Comparison of ENCODE assay signal across 1 fruit fly cellular context in genomic region chr3R:11887114-11888037, dm6.
A peak's percentile ranks its signal among the peaks of the same experiment; 100 is the strongest.
TF ChIP-seq lines count a peak whose summit lies in the region.

Gene mthl5, minus strand, starts transcription at chr3R:11887168.

TF ChIP-seq in whole organism, embryonic, 481 proteins besides CTCF, POLR2A, EP300 and RAD21 (continued from another document):
- TF ChIP-seq CG8765 (GFP tag; IDR thresholded peaks at IDR 0.05; lab: Robert Waterston, UW), result peak; percentile 64
- TF ChIP-seq sob (GFP tag; IDR thresholded peaks at IDR 0.05; lab: Robert Waterston, UW), result peak; percentile 64
- TF ChIP-seq mirr (GFP tag; optimal IDR thresholded peaks at IDR 0.05; lab: Kevin White, UChicago), result no peak
- peak; percentile 61; the same call in 1 of the 2 replicates for TF ChIP-seq Oaz (GFP tag; IDR thresholded peaks at IDR 0.05; lab: Robert Waterston, UW)
- peak; percentile 55 for TF ChIP-seq Gsc (GFP tag; IDR thresholded peaks at IDR 0.05; lab: Robert Waterston, UW)
- peak; percentile 70 for TF ChIP-seq gcm2 (GFP tag; optimal IDR thresholded peaks at IDR 0.05; lab: Kevin White, UChicago)
- 0 out of 2 replicates have a peak, but pooled peaks have one; percentile 17 for TF ChIP-seq CG16779 (GFP tag; IDR thresholded peaks at IDR 0.05; lab: Robert Waterston, UW)
- peak; percentile 79 for TF ChIP-seq CG6689 (GFP tag; IDR thresholded peaks at IDR 0.05; lab: Robert Waterston, UW)
- peak; percentile 58; the same call in 1 of the 3 replicates for TF ChIP-seq otp (GFP tag; IDR thresholded peaks at IDR 0.05; lab: Robert Waterston, UW)
- TF ChIP-seq MESR4 (GFP tag; optimal IDR thresholded peaks at IDR 0.05; lab: Kevin White, UChicago), result no peak
- TF ChIP-seq gt (GFP tag; IDR thresholded peaks at IDR 0.05; lab: Robert Waterston, UW), result no peak
- TF ChIP-seq so (GFP tag; IDR thresholded peaks at IDR 0.05; lab: Robert Waterston, UW), result peak; percentile 65; the same call in 2 of the 3 replicates
- TF ChIP-seq tgo (GFP tag; IDR thresholded peaks at IDR 0.05; lab: Robert Waterston, UW), result peak; percentile 78
- TF ChIP-seq NC2α (GFP tag; optimal IDR thresholded peaks at IDR 0.05; lab: Kevin White, UChicago), result peak; percentile 73
- peak; percentile 79 for TF ChIP-seq tx (GFP tag; optimal IDR thresholded peaks at IDR 0.05; lab: Kevin White, UChicago)
- 0 out of 4 replicates have a peak, but pooled peaks have one; percentile 12 for TF ChIP-seq Dll (GFP tag; IDR thresholded peaks at IDR 0.05; lab: Robert Waterston, UW; ENCODE audit: partially characterized antibody)
- peak; percentile 54 for TF ChIP-seq Dip3 (GFP tag; optimal IDR thresholded peaks at IDR 0.05; lab: Kevin White, UChicago)
- peak; percentile 77 for TF ChIP-seq CG14441 (GFP tag; IDR thresholded peaks at IDR 0.05; lab: Robert Waterston, UW)
- TF ChIP-seq CG10462 (GFP tag; optimal IDR thresholded peaks at IDR 0.05; lab: Kevin White, UChicago), result peak; percentile 69
- TF ChIP-seq Sox102F (GFP tag; optimal IDR thresholded peaks at IDR 0.05; lab: Kevin White, UChicago), result peak; percentile 75
- peak; percentile 88 for TF ChIP-seq vvl (GFP tag; IDR thresholded peaks at IDR 0.05; lab: Robert Waterston, UW)
- peak; percentile 77 for TF ChIP-seq tio (GFP tag; optimal IDR thresholded peaks at IDR 0.05; lab: Kevin White, UChicago)
- 0 out of 2 replicates have a peak, but pooled peaks have one; percentile 61 for TF ChIP-seq Awh (GFP tag; IDR thresholded peaks at IDR 0.05; lab: Robert Waterston, UW)
- TF ChIP-seq CG7839 (tag; optimal IDR thresholded peaks at IDR 0.05; lab: Kevin White, UChicago), result peak; percentile 86
- peak; percentile 80 for TF ChIP-seq CG10267 (tag; optimal IDR thresholded peaks at IDR 0.05; lab: Kevin White, UChicago)
- peak; percentile 45 for TF ChIP-seq CG6813 (GFP tag; optimal IDR thresholded peaks at IDR 0.05; lab: Kevin White, UChicago)
- TF ChIP-seq CG9437 (GFP tag; optimal IDR thresholded peaks at IDR 0.05; lab: Kevin White, UChicago), result peak; percentile 73
- TF ChIP-seq CG4404 (GFP tag; IDR thresholded peaks at IDR 0.05; lab: Robert Waterston, UW), result peak; percentile 70
- TF ChIP-seq Neu2 (GFP tag; optimal IDR thresholded peaks at IDR 0.05; lab: Kevin White, UChicago; ENCODE audit: borderline replicate concordance), result no peak
- peak; percentile 61 for TF ChIP-seq CG14965 (GFP tag; optimal IDR thresholded peaks at IDR 0.05; lab: Kevin White, UChicago; ENCODE audit: borderline replicate concordance)
- TF ChIP-seq fru (optimal IDR thresholded peaks at IDR 0.05; lab: Kevin White, UChicago), result no peak
- no peak for TF ChIP-seq Elba2 (GFP tag; optimal IDR thresholded peaks at IDR 0.05; lab: Kevin White, UChicago)
- TF ChIP-seq Ets97D (GFP tag; optimal IDR thresholded peaks at IDR 0.05; lab: Kevin White, UChicago), result peak; percentile 31
- TF ChIP-seq croc (GFP tag; conservative IDR thresholded peaks at IDR 0.05; lab: Robert Waterston, UW), result peak; percentile 64
- no peak for TF ChIP-seq inv (GFP tag; IDR thresholded peaks at IDR 0.05; lab: Robert Waterston, UW; ENCODE audit: partially characterized antibody)
- peak; percentile 43 for TF ChIP-seq CG6854 (GFP tag; optimal IDR thresholded peaks at IDR 0.05; lab: Kevin White, UChicago)
- TF ChIP-seq CG30020 (tag; optimal IDR thresholded peaks at IDR 0.05; lab: Kevin White, UChicago), result no peak
- TF ChIP-seq CG10147 (GFP tag; optimal IDR thresholded peaks at IDR 0.05; lab: Kevin White, UChicago), result peak; percentile 65
- TF ChIP-seq D19A (tag; optimal IDR thresholded peaks at IDR 0.05; lab: Kevin White, UChicago), result peak; percentile 100
- TF ChIP-seq CG10431 (GFP tag; optimal IDR thresholded peaks at IDR 0.05; lab: Kevin White, UChicago), result no peak
- peak; percentile 77 to 82 for TF ChIP-seq Hr51 (GFP tag; optimal IDR thresholded peaks at IDR 0.05; lab: Kevin White, UChicago)
- TF ChIP-seq hth (optimal IDR thresholded peaks at IDR 0.05; lab: Kevin White, UChicago), result no peak
- peak; percentile 76 for TF ChIP-seq ATbp (GFP tag; optimal IDR thresholded peaks at IDR 0.05; lab: Kevin White, UChicago)
- peak; percentile 59 for TF ChIP-seq CG13296 (GFP tag; optimal IDR thresholded peaks at IDR 0.05; lab: Kevin White, UChicago)
- peak; percentile 48 for TF ChIP-seq Max (GFP tag; optimal IDR thresholded peaks at IDR 0.05; lab: Kevin White, UChicago)
- TF ChIP-seq eyg (GFP tag; optimal IDR thresholded peaks at IDR 0.05; lab: Kevin White, UChicago), result no peak
- peak; percentile 81 for TF ChIP-seq Camta (GFP tag; optimal IDR thresholded peaks at IDR 0.05; lab: Kevin White, UChicago)
- no peak for TF ChIP-seq tll (GFP tag; optimal IDR thresholded peaks at IDR 0.05; lab: Kevin White, UChicago)
- TF ChIP-seq CG9876 (GFP tag; optimal IDR thresholded peaks at IDR 0.05; lab: Kevin White, UChicago), result peak; percentile 59
- peak; percentile 75 for TF ChIP-seq pnt (GFP tag; optimal IDR thresholded peaks at IDR 0.05; lab: Kevin White, UChicago)
- TF ChIP-seq HLH3B (GFP tag; IDR thresholded peaks at IDR 0.05; lab: Robert Waterston, UW), result peak; percentile 73
- peak; percentile 78 for TF ChIP-seq cato (GFP tag; optimal IDR thresholded peaks at IDR 0.05; lab: Kevin White, UChicago; ENCODE audit: borderline replicate concordance)
- TF ChIP-seq fd3F (GFP tag; optimal IDR thresholded peaks at IDR 0.05; lab: Kevin White, UChicago), result peak; percentile 59
- peak; percentile 68 for TF ChIP-seq CG33213 (GFP tag; optimal IDR thresholded peaks at IDR 0.05; lab: Kevin White, UChicago)
- peak; percentile 67 for TF ChIP-seq seq (GFP tag; IDR thresholded peaks at IDR 0.05; lab: Robert Waterston, UW)
- TF ChIP-seq Nf-YC (tag; optimal IDR thresholded peaks at IDR 0.05; lab: Kevin White, UChicago), result no peak
- TF ChIP-seq esg (GFP tag; conservative IDR thresholded peaks at IDR 0.05; lab: Robert Waterston, UW), result peak; percentile 80
- peak; percentile 84 for TF ChIP-seq CG2678 (tag; optimal IDR thresholded peaks at IDR 0.05; lab: Kevin White, UChicago)
- peak; percentile 82 for TF ChIP-seq chn (GFP tag; optimal IDR thresholded peaks at IDR 0.05; lab: Kevin White, UChicago)
- TF ChIP-seq CG10274 (GFP tag; optimal IDR thresholded peaks at IDR 0.05; lab: Kevin White, UChicago), result peak; percentile 82
- TF ChIP-seq CG34376 (GFP tag; optimal IDR thresholded peaks at IDR 0.05; lab: Kevin White, UChicago), result no peak
- TF ChIP-seq Antp (GFP tag; optimal IDR thresholded peaks at IDR 0.05; lab: Kevin White, UChicago), result peak; percentile 68
- TF ChIP-seq ap (GFP tag; IDR thresholded peaks at IDR 0.05; lab: Robert Waterston, UW), result peak; percentile 46; the same call in 1 of the 2 replicates
- TF ChIP-seq ERR (GFP tag; optimal IDR thresholded peaks at IDR 0.05; lab: Kevin White, UChicago), result peak; percentile 56
- TF ChIP-seq CG18764 (GFP tag; optimal IDR thresholded peaks at IDR 0.05; lab: Kevin White, UChicago), result peak; percentile 39
- TF ChIP-seq CG43689 (GFP tag; IDR thresholded peaks at IDR 0.05; lab: Robert Waterston, UW), result peak; percentile 27; the same call in 1 of the 2 replicates
- TF ChIP-seq Dfd (GFP tag; optimal IDR thresholded peaks at IDR 0.05; lab: Kevin White, UChicago), result no peak
- no peak for TF ChIP-seq eve (GFP tag; optimal IDR thresholded peaks at IDR 0.05; lab: Kevin White, UChicago)
- TF ChIP-seq Fer3 (tag; optimal IDR thresholded peaks at IDR 0.05; lab: Kevin White, UChicago), result peak; percentile 57
- peak; percentile 77 for TF ChIP-seq zfh1 (GFP tag; IDR thresholded peaks at IDR 0.05; lab: Robert Waterston, UW)
- peak; percentile 41; the same call in 2 of the 3 replicates for TF ChIP-seq B-H1 (GFP tag; IDR thresholded peaks at IDR 0.05; lab: Robert Waterston, UW)
- peak; percentile 55; the same call in 1 of the 2 replicates for TF ChIP-seq al (GFP tag; IDR thresholded peaks at IDR 0.05; lab: Robert Waterston, UW)
- peak; percentile 56 for TF ChIP-seq Myb (GFP tag; optimal IDR thresholded peaks at IDR 0.05; lab: Kevin White, UChicago)
- TF ChIP-seq CG11247 (GFP tag; IDR thresholded peaks at IDR 0.05; lab: Robert Waterston, UW), result peak; percentile 48
- peak; percentile 84 for TF ChIP-seq Ptx1 (GFP tag; IDR thresholded peaks at IDR 0.05; lab: Robert Waterston, UW)
- no peak for TF ChIP-seq Doc3 (GFP tag; IDR thresholded peaks at IDR 0.05; lab: Robert Waterston, UW; ENCODE audit: partially characterized antibody)
- TF ChIP-seq CG15269 (tag; optimal IDR thresholded peaks at IDR 0.05; lab: Kevin White, UChicago), result peak; percentile 78
- TF ChIP-seq sd (tag; optimal IDR thresholded peaks at IDR 0.05; lab: Kevin White, UChicago), result peak; percentile 49
- TF ChIP-seq CG12236 (GFP tag; optimal IDR thresholded peaks at IDR 0.05; lab: Kevin White, UChicago), result peak; percentile 47
- TF ChIP-seq abd-A (tag; optimal IDR thresholded peaks at IDR 0.05; lab: Kevin White, UChicago), result no peak
- peak; percentile 22 for TF ChIP-seq CG2116 (GFP tag; optimal IDR thresholded peaks at IDR 0.05; lab: Kevin White, UChicago)
- peak; percentile 53; the same call in 1 of the 3 replicates for TF ChIP-seq CG11560 (tag; IDR thresholded peaks at IDR 0.05; lab: Robert Waterston, UW)
- peak in 1 of 2 experiments; percentile 77 for TF ChIP-seq Eip74EF (GFP tag; optimal IDR thresholded peaks at IDR 0.05; lab: Kevin White, UChicago)
- no peak for TF ChIP-seq nerfin-2 (GFP tag; IDR thresholded peaks at IDR 0.05; lab: Robert Waterston, UW; ENCODE audit: partially characterized antibody)
- TF ChIP-seq aop (GFP tag; IDR thresholded peaks at IDR 0.05; lab: Robert Waterston, UW), result 0 out of 2 replicates have a peak, but pooled peaks have one; percentile 12
- peak; percentile 31 for TF ChIP-seq CG31388 (GFP tag; optimal IDR thresholded peaks at IDR 0.05; lab: Kevin White, UChicago)
- TF ChIP-seq CG15514 (GFP tag; optimal IDR thresholded peaks at IDR 0.05; lab: Kevin White, UChicago), result peak; percentile 39
- TF ChIP-seq CG6654 (GFP tag; optimal IDR thresholded peaks at IDR 0.05; lab: Kevin White, UChicago), result peak; percentile 47
- peak; percentile 85 for TF ChIP-seq CG10209 (GFP tag; optimal IDR thresholded peaks at IDR 0.05; lab: Kevin White, UChicago)
- TF ChIP-seq Dip2 (GFP tag; IDR thresholded peaks at IDR 0.05; lab: Robert Waterston, UW), result no peak
- peak; percentile 32 for TF ChIP-seq emc (GFP tag; optimal IDR thresholded peaks at IDR 0.05; lab: Kevin White, UChicago)
- TF ChIP-seq Dp (GFP tag; optimal IDR thresholded peaks at IDR 0.05; lab: Kevin White, UChicago), result no peak
- peak; percentile 58 for TF ChIP-seq CG12104 (GFP tag; optimal IDR thresholded peaks at IDR 0.05; lab: Kevin White, UChicago)
- no peak for TF ChIP-seq gfzf (GFP tag; optimal IDR thresholded peaks at IDR 0.05; lab: Kevin White, UChicago)
- 0 out of 2 replicates have a peak, but pooled peaks have one; percentile 14 for TF ChIP-seq GATAe (GFP tag; conservative IDR thresholded peaks at IDR 0.05; lab: Robert Waterston, UW)
- TF ChIP-seq Hmx (GFP tag; optimal IDR thresholded peaks at IDR 0.05; lab: Kevin White, UChicago), result peak; percentile 44
- peak; percentile 47 for TF ChIP-seq tup (GFP tag; optimal IDR thresholded peaks at IDR 0.05; lab: Kevin White, UChicago)
- TF ChIP-seq CG1832 (GFP tag; optimal IDR thresholded peaks at IDR 0.05; lab: Kevin White, UChicago), result no peak
- peak; percentile 63 for TF ChIP-seq CG18619 (GFP tag; optimal IDR thresholded peaks at IDR 0.05; lab: Kevin White, UChicago)
- TF ChIP-seq cg (GFP tag; optimal IDR thresholded peaks at IDR 0.05; lab: Kevin White, UChicago), result peak; percentile 9
- no peak for TF ChIP-seq CG12299 (tag; optimal IDR thresholded peaks at IDR 0.05; lab: Kevin White, UChicago)
- TF ChIP-seq peb (GFP tag; IDR thresholded peaks at IDR 0.05; lab: Robert Waterston, UW), result peak; percentile 62
- TF ChIP-seq CG4707 (GFP tag; optimal IDR thresholded peaks at IDR 0.05; lab: Kevin White, UChicago), result peak; percentile 55
- peak; percentile 69 for TF ChIP-seq CHES-1-like (GFP tag; optimal IDR thresholded peaks at IDR 0.05; lab: Kevin White, UChicago)
- TF ChIP-seq sc (optimal IDR thresholded peaks at IDR 0.05; lab: Kevin White, UChicago), result no peak
- peak; percentile 52 for TF ChIP-seq sc (GFP tag; optimal IDR thresholded peaks at IDR 0.05; lab: Kevin White, UChicago)
- TF ChIP-seq CG2202 (tag; optimal IDR thresholded peaks at IDR 0.05; lab: Kevin White, UChicago), result peak; percentile 64
- TF ChIP-seq Ets65A (GFP tag; lab: Kevin White, UChicago), result peak; percentile 95
- peak; percentile 84 for TF ChIP-seq grau (tag; optimal IDR thresholded peaks at IDR 0.05; lab: Kevin White, UChicago)
- peak; percentile 84 for TF ChIP-seq CG17829 (tag; optimal IDR thresholded peaks at IDR 0.05; lab: Kevin White, UChicago)
- TF ChIP-seq bab2 (GFP tag; optimal IDR thresholded peaks at IDR 0.05; lab: Kevin White, UChicago), result peak; percentile 87
- TF ChIP-seq CG3726 (GFP tag; IDR thresholded peaks at IDR 0.05; lab: Robert Waterston, UW), result peak; percentile 54; the same call in 1 of the 3 replicates
- TF ChIP-seq Hr39 (optimal IDR thresholded peaks at IDR 0.05; lab: Kevin White, UChicago), result no peak
- TF ChIP-seq Hey (tag; optimal IDR thresholded peaks at IDR 0.05; lab: Kevin White, UChicago), result no peak
- TF ChIP-seq sr (GFP tag; IDR thresholded peaks at IDR 0.05; lab: Robert Waterston, UW), result 0 out of 3 replicates have a peak, but pooled peaks have one; percentile 48
- TF ChIP-seq CG31365 (tag; optimal IDR thresholded peaks at IDR 0.05; lab: Kevin White, UChicago), result peak; percentile 24
- TF ChIP-seq Med (GFP tag; lab: Kevin White, UChicago), result peak; percentile 96
